Worm (Caenorhabditis elegans): ENCODE data around the gene B0285.3.

The B0285.3 gene

DNA sequence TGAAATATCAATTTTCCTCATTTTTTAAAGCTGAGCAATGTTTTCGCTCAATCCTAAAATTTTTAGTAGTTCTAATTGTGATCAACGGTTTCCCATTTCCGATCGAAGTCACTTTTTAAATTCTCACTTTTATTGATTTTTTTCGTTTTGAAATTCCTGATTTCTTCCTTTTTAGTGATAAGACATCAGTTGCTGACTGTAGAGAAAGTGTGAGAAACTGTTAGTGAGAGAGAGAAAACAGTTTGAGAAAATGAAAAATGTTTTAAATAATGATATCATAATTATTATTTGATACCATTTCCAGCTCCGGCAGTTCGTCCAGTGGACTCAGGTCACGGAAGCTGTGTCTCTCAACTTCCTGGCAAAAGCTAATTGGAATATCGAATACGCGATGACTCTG lies 28.6 kb downstream of the B0285.3 start:
- TF ChIP-seq T20F7.1 (GFP tag; optimal IDR thresholded peaks at IDR 0.05) (peak; percentile 2), daf-16 (GFP tag; optimal IDR thresholded peaks at IDR 0.05) (no peak), daf-16 (tag; optimal IDR thresholded peaks at IDR 0.05) (peak; percentile 36), dve-1 (tag; optimal IDR thresholded peaks at IDR 0.05; ENCODE audit: insufficient read depth) (peak; percentile 22), nhr-28 (tag; optimal IDR thresholded peaks at IDR 0.05) (peak; percentile 22), ceh-28 (tag; optimal IDR thresholded peaks at IDR 0.05) (peak; percentile 41), lin-1 (GFP tag; IDR thresholded peaks at IDR 0.05) (no peak), pqm-1 (tag; optimal IDR thresholded peaks at IDR 0.05) (peak; percentile 80), mdt-29 (GFP tag; IDR thresholded peaks at IDR 0.05) (no peak), mxl-3 (GFP tag; optimal IDR thresholded peaks at IDR 0.05) (no peak)

ce11 chrIII:4313061-4313962 lies 29.8 kb downstream of the B0285.3 start, which contains the start of the genes evl-14 and dcn-1:
TSS of gene evl-14 (minus strand) at chrIII:4313128.
TSS of gene dcn-1 (plus strand) at chrIII:4313912.
- TF ChIP-seq mxl-3 (GFP tag; optimal IDR thresholded peaks at IDR 0.05) (no peak), saeg-2 (GFP tag; IDR thresholded peaks at IDR 0.05) (no peak), dmd-9 (GFP tag; IDR thresholded peaks at IDR 0.05) (no peak), hmg-1.1 (GFP tag; IDR thresholded peaks at IDR 0.05) (no peak), mep-1 (tag; optimal IDR thresholded peaks at IDR 0.05) (peak; percentile 79), T26A8.4 (GFP tag; IDR thresholded peaks at IDR 0.05) (no peak), rbr-2 (tag; optimal IDR thresholded peaks at IDR 0.05) (peak; percentile 21), daf-19 (GFP tag; conservative IDR thresholded peaks at IDR 0.05) (no peak), dve-1 (tag; optimal IDR thresholded peaks at IDR 0.05; ENCODE audit: insufficient read depth) (peak; percentile 92), cey-2 (tag; optimal IDR thresholded peaks at IDR 0.05; ENCODE audit: borderline replicate concordance, insufficient read depth) (no peak), T20F7.1 (GFP tag; optimal IDR thresholded peaks at IDR 0.05) (peak; percentile 98), tra-1 (GFP tag; IDR thresholded peaks at IDR 0.05) (no peak), daf-8 (GFP tag; IDR thresholded peaks at IDR 0.05) (no peak), lin-38 (GFP tag; IDR thresholded peaks at IDR 0.05) (peak; percentile 50), snpc-1.2 (GFP tag; IDR thresholded peaks at IDR 0.05) (no peak), nhr-237 (tag; optimal IDR thresholded peaks at IDR 0.05) (no peak), zip-2 (tag; optimal IDR thresholded peaks at IDR 0.05) (no peak), nhr-48 (tag; optimal IDR thresholded peaks at IDR 0.05) (no peak), hlh-30 (tag; optimal IDR thresholded peaks at IDR 0.05; ENCODE audit: insufficient read depth) (peak; percentile 94), ZK546.5 (tag; optimal IDR thresholded peaks at IDR 0.05) (no peak), lin-13 (GFP tag; optimal IDR thresholded peaks at IDR 0.05) (peak; percentile 40), mxl-2 (GFP tag; conservative IDR thresholded peaks at IDR 0.05) (no peak), nhr-102 (tag; optimal IDR thresholded peaks at IDR 0.05) (no peak), ZK337.2 (GFP tag; IDR thresholded peaks at IDR 0.05) (no peak), nhr-77 (tag; optimal IDR thresholded peaks at IDR 0.05) (peak; percentile 44), Y48G9A.11 (GFP tag; IDR thresholded peaks at IDR 0.05) (no peak), lim-7 (GFP tag; IDR thresholded peaks at IDR 0.05) (no peak), nhr-11 (tag; optimal IDR thresholded peaks at IDR 0.05) (peak; percentile 44), nhr-6 (tag; optimal IDR thresholded peaks at IDR 0.05) (peak; percentile 39), dmd-8 (GFP tag; IDR thresholded peaks at IDR 0.05) (no peak), zfp-3 (GFP tag; conservative IDR thresholded peaks at IDR 0.05) (no peak), R02D3.7 (tag; optimal IDR thresholded peaks at IDR 0.05) (no peak), spr-3 (GFP tag; optimal IDR thresholded peaks at IDR 0.05) (no peak), aly-2 (tag; optimal IDR thresholded peaks at IDR 0.05) (no peak), aha-1 (tag) (peak; percentile 73), zfp-2 (tag; optimal IDR thresholded peaks at IDR 0.05) (no peak), dmd-6 (GFP tag; IDR thresholded peaks at IDR 0.05) (peak; percentile 59; the same call in 1 of the 2 replicates), ctbp-1 (GFP tag; IDR thresholded peaks at IDR 0.05) (no peak), mdl-1 (tag; optimal IDR thresholded peaks at IDR 0.05) (peak; percentile 57 to 85), F49E8.2 (tag; optimal IDR thresholded peaks at IDR 0.05; ENCODE audit: borderline replicate concordance) (no peak), daf-16 (GFP tag; optimal IDR thresholded peaks at IDR 0.05) (no peak), daf-16 (tag; optimal IDR thresholded peaks at IDR 0.05) (peak; percentile 71), unc-130 (GFP tag; optimal IDR thresholded peaks at IDR 0.05) (peak; percentile 46)

Data from whole organism, L4 larva.